Worm (Caenorhabditis elegans) whole organism, midembryonic: ENCODE measurements around the gene ifd-2.

ENCODE experiments used
- T22C8.4 ChIP-seq: fragments of 200-800 bp; sonication (Bioruptor generic); IDR thresholded peaks from 2 replicates; pipeline ENCODE4 v1.3.6; 2022; ENCODE audit warnings: missing genetic modification characterization, missing compliant biosample characterization
- flt-1 ChIP-seq: fragments of 200-800 bp; sonication (Bioruptor generic); IDR thresholded peaks from 2 replicates; pipeline ENCODE4 v1.3.6; 2022; ENCODE audit warnings: missing genetic modification characterization, missing compliant biosample characterization
- klf-2 ChIP-seq: fragments of 200-800 bp; sonication (Bioruptor generic); conservative IDR thresholded peaks from 2 replicates; pipeline ENCODE4 v1.3.6; 2022; ENCODE audit warnings: missing genetic modification reagents, missing genetic modification characterization, missing compliant biosample characterization
- med-1 ChIP-seq: sonication (generic microtip); optimal IDR thresholded peaks from 2 replicates; lab custom pipeline; 2017; ENCODE audit warnings: missing genetic modification characterization, mild to moderate bottlenecking, missing compliant biosample characterization, antibody characterized with exemption, missing genetic modification reagents; ENCODE audit not compliant: insufficient read depth
- ref-1 ChIP-seq: fragments of 200-800 bp; sonication (Bioruptor generic); conservative IDR thresholded peaks from 2 replicates; pipeline ENCODE4 v1.3.6; 2022; ENCODE audit warnings: missing genetic modification reagents, missing genetic modification characterization, missing compliant biosample characterization
- tab-1 ChIP-seq: fragments of 200-800 bp; sonication (Bioruptor generic); IDR thresholded peaks from 2 replicates; pipeline ENCODE4 v1.3.6; 2022; ENCODE audit warnings: missing genetic modification characterization, missing compliant biosample characterization
- ztf-23 ChIP-seq: fragments of 200-800 bp; sonication (Bioruptor generic); IDR thresholded peaks from 2 replicates; pipeline ENCODE4 v1.3.6; 2022; ENCODE audit warnings: missing genetic modification reagents, missing genetic modification characterization, missing compliant biosample characterization

- TF ChIP-seq klf-2 (GFP tag; lab: Robert Waterston, UW) = no peak
- no peak for TF ChIP-seq tab-1
- no peak for TF ChIP-seq flt-1 (GFP tag; lab: Robert Waterston, UW)
- TF ChIP-seq ztf-23 (GFP tag; lab: Robert Waterston, UW) = no peak
- TF ChIP-seq T22C8.4 (GFP tag; lab: Robert Waterston, UW) = peak; percentile 67
- TF ChIP-seq ref-1 (GFP tag; lab: Robert Waterston, UW) = no peak
- no peak for TF ChIP-seq med-1
These were observed 10.2 kb upstream of the ifd-2 start for ce11 chrX:825924-826323.
